Fruit fly (Drosophila melanogaster) whole organism, prepupa: Measurements from ENCODE around the gene CG33093.

ENCODE experiments used
- Blimp-1 ChIP-seq: fragments of 200-800 bp; sonication (Bioruptor generic); optimal IDR thresholded peaks from 3 replicates; lab custom pipeline; 2017; ENCODE audit warnings: missing biosample characterization, missing genetic modification characterization, mild to moderate bottlenecking, moderate library complexity, missing genetic modification reagents
- CG11294 ChIP-seq: fragments of 200-800 bp; sonication (Bioruptor generic); IDR thresholded peaks from 2 replicates; pipeline ENCODE4 v1.3.6; 2022; ENCODE audit warnings: missing biosample characterization, missing genetic modification characterization
- CG11762 ChIP-seq: fragments of 200-800 bp; sonication (Bioruptor generic); optimal IDR thresholded peaks from 3 replicates; lab custom pipeline; 2016; ENCODE audit warnings: missing biosample characterization, missing genetic modification characterization; ENCODE audit not compliant: insufficient read depth
- CG1621 ChIP-seq: fragments of 200-800 bp; sonication (Bioruptor generic); optimal IDR thresholded peaks from 3 replicates; lab custom pipeline; 2018; ENCODE audit warnings: missing biosample characterization, mild to moderate bottlenecking, missing genetic modification characterization
- CG16779 ChIP-seq: fragments of 200-800 bp; sonication (Bioruptor generic); optimal IDR thresholded peaks from 3 replicates; lab custom pipeline; 2017; ENCODE audit warnings: missing biosample characterization, mild to moderate bottlenecking, missing genetic modification characterization
- CG31627 ChIP-seq: fragments of 200-800 bp; sonication (Bioruptor generic); optimal IDR thresholded peaks from 3 replicates; lab custom pipeline; 2016; ENCODE audit warnings: missing biosample characterization, missing genetic modification characterization
- CG34406 ChIP-seq: fragments of 200-800 bp; sonication (Bioruptor generic); optimal IDR thresholded peaks from 3 replicates; lab custom pipeline; 2016; ENCODE audit warnings: missing biosample characterization, missing genetic modification characterization
- CG3919 ChIP-seq: fragments of 200-800 bp; sonication (Bioruptor generic); optimal IDR thresholded peaks from 3 replicates; lab custom pipeline; 2016; ENCODE audit warnings: missing biosample characterization, missing genetic modification characterization
- CG6276 ChIP-seq: fragments of 200-800 bp; sonication (Bioruptor generic); optimal IDR thresholded peaks from 2 replicates; lab custom pipeline; 2017; ENCODE audit warnings: missing biosample characterization, mild to moderate bottlenecking, missing genetic modification characterization
- CG6792 ChIP-seq: fragments of 200-800 bp; sonication (Bioruptor generic); optimal IDR thresholded peaks from 3 replicates; lab custom pipeline; 2016; ENCODE audit warnings: missing biosample characterization, missing genetic modification characterization
- CG6854 ChIP-seq: fragments of 200-800 bp; sonication (Bioruptor generic); optimal IDR thresholded peaks from 2 replicates; lab custom pipeline; 2017; ENCODE audit warnings: missing biosample characterization, mild to moderate bottlenecking, missing genetic modification characterization
- CG8119 ChIP-seq: fragments of 200-800 bp; sonication (Bioruptor generic); IDR thresholded peaks from 3 replicates; pipeline ENCODE4 v1.3.6; 2022; ENCODE audit warnings: missing biosample characterization, missing genetic modification characterization
- CG8319 ChIP-seq: fragments of 200-800 bp; sonication (Bioruptor generic); optimal IDR thresholded peaks from 3 replicates; lab custom pipeline; 2016; ENCODE audit warnings: missing biosample characterization, missing genetic modification characterization
- CG8632 ChIP-seq: fragments of 200-800 bp; sonication (Bioruptor generic); optimal IDR thresholded peaks from 3 replicates; lab custom pipeline; 2016; ENCODE audit warnings: missing biosample characterization, missing genetic modification characterization
- Eip75B ChIP-seq: fragments of 200-800 bp; sonication (Bioruptor generic); optimal IDR thresholded peaks from 3 replicates; lab custom pipeline; 2016; ENCODE audit warnings: missing biosample characterization, missing genetic modification characterization
- Eip78C ChIP-seq: fragments of 200-800 bp; sonication (Bioruptor generic); peaks from one replicate; lab custom pipeline; 2016; ENCODE audit warnings: missing biosample characterization, missing genetic modification characterization
- Eip93F ChIP-seq: fragments of 200-800 bp; sonication (Bioruptor generic); optimal IDR thresholded peaks from 2 replicates; lab custom pipeline; 2016; ENCODE audit warnings: missing biosample characterization, mild to moderate bottlenecking, missing genetic modification characterization
- Ets96B ChIP-seq: fragments of 200-800 bp; optimal IDR thresholded peaks from 2 replicates; lab custom pipeline; 2019; ENCODE audit warnings: missing biosample characterization, mild to moderate bottlenecking, missing genetic modification characterization, moderate library complexity
- Gug ChIP-seq: fragments of 200-800 bp; sonication (Bioruptor generic); IDR thresholded peaks from 2 replicates; pipeline ENCODE4 v1.3.6; 2022; ENCODE audit warnings: missing biosample characterization, missing genetic modification characterization
- Hr38 ChIP-seq: sonication (Bioruptor generic); optimal IDR thresholded peaks from 2 replicates; lab custom pipeline; 2016; ENCODE audit warnings: missing biosample characterization, missing genetic modification characterization
- Hr39 ChIP-seq: fragments of 200-800 bp; sonication (Bioruptor generic); optimal IDR thresholded peaks from 2 replicates; lab custom pipeline; 2016; ENCODE audit warnings: missing biosample characterization, missing genetic modification characterization
- Met ChIP-seq: fragments of 200-800 bp; sonication (Bioruptor generic); optimal IDR thresholded peaks from 3 replicates; lab custom pipeline; 2016; ENCODE audit warnings: missing biosample characterization, missing genetic modification characterization
- OdsH ChIP-seq: fragments of 200-800 bp; sonication (Bioruptor generic); optimal IDR thresholded peaks from 3 replicates; lab custom pipeline; 2016; ENCODE audit warnings: missing biosample characterization, missing genetic modification characterization
- Smox ChIP-seq: fragments of 200-800 bp; sonication (Bioruptor generic); optimal IDR thresholded peaks from 3 replicates; lab custom pipeline; 2016; ENCODE audit warnings: missing biosample characterization, missing genetic modification characterization
- Sox102F ChIP-seq: fragments of 200-800 bp; sonication (Bioruptor generic); optimal IDR thresholded peaks from 2 replicates; lab custom pipeline; 2016; ENCODE audit warnings: missing biosample characterization, mild to moderate bottlenecking, missing genetic modification characterization
- Sox14 ChIP-seq: fragments of 200-800 bp; sonication (Bioruptor generic); optimal IDR thresholded peaks from 3 replicates; lab custom pipeline; 2016; ENCODE audit warnings: missing biosample characterization, missing genetic modification characterization
- Sox15 ChIP-seq: fragments of 200-800 bp; sonication (Bioruptor generic); optimal IDR thresholded peaks from 3 replicates; lab custom pipeline; 2016; ENCODE audit warnings: missing biosample characterization, missing genetic modification characterization
- achi ChIP-seq: fragments of 200-800 bp; sonication (Bioruptor generic); optimal IDR thresholded peaks from 3 replicates; lab custom pipeline; 2016; ENCODE audit warnings: missing biosample characterization, missing genetic modification characterization
- dac ChIP-seq: fragments of 200-800 bp; sonication (Bioruptor generic); optimal IDR thresholded peaks from 2 replicates; lab custom pipeline; 2017; ENCODE audit warnings: missing biosample characterization, mild to moderate bottlenecking, missing genetic modification characterization
- dsx ChIP-seq: fragments of 200-800 bp; optimal IDR thresholded peaks from 3 replicates; lab custom pipeline; 2019; ENCODE audit warnings: missing biosample characterization, mild to moderate bottlenecking, missing genetic modification characterization, moderate library complexity; ENCODE audit not compliant: poor library complexity, severe bottlenecking
- eg ChIP-seq: fragments of 200-800 bp; sonication (Bioruptor generic); IDR thresholded peaks from 3 replicates; pipeline ENCODE4 v1.3.6; 2022; ENCODE audit warnings: missing biosample characterization, missing genetic modification characterization
- esn ChIP-seq: fragments of 200-800 bp; sonication (Bioruptor generic); optimal IDR thresholded peaks from 2 replicates; lab custom pipeline; 2016; ENCODE audit warnings: missing biosample characterization, mild to moderate bottlenecking, missing genetic modification characterization, moderate library complexity
- fd59A ChIP-seq: fragments of 200-800 bp; sonication (Bioruptor generic); optimal IDR thresholded peaks from 2 replicates; lab custom pipeline; 2017; ENCODE audit warnings: missing biosample characterization, mild to moderate bottlenecking, missing genetic modification characterization, missing genetic modification reagents
- fd85E ChIP-seq: fragments of 200-800 bp; sonication (Bioruptor generic); optimal IDR thresholded peaks from 3 replicates; lab custom pipeline; 2016; ENCODE audit warnings: missing biosample characterization, missing genetic modification characterization
- fkh ChIP-seq: fragments of 200-800 bp; sonication (Bioruptor generic); optimal IDR thresholded peaks from 3 replicates; lab custom pipeline; 2017; ENCODE audit warnings: missing biosample characterization, mild to moderate bottlenecking, missing genetic modification characterization, moderate library complexity
- salr ChIP-seq, 2 experiments: fragments of 200-800 bp; sonication (Bioruptor generic); optimal IDR thresholded peaks; 3 replicates each; lab custom pipeline; 2016 to 2018; ENCODE audit warnings: missing biosample characterization in 2 of 2, missing genetic modification characterization in 2 of 2, mild to moderate bottlenecking in 1 of 2
- ss ChIP-seq, 2 experiments: fragments of 200-800 bp; sonication (Bioruptor generic); optimal IDR thresholded peaks; 2 replicates in 1 of 2; 3 replicates in 1 of 2; lab custom pipeline; 2017 to 2018; ENCODE audit warnings: mild to moderate bottlenecking in 2 of 2, missing biosample characterization in 2 of 2, missing genetic modification characterization in 2 of 2, moderate library complexity in 1 of 2
- svp ChIP-seq: fragments of 200-800 bp; sonication (Bioruptor generic); peaks from one replicate; lab custom pipeline; 2016; ENCODE audit warnings: missing biosample characterization, missing genetic modification characterization
- vri ChIP-seq: fragments of 200-800 bp; sonication (Bioruptor generic); optimal IDR thresholded peaks from 3 replicates; lab custom pipeline; 2016; ENCODE audit warnings: missing biosample characterization, mild to moderate bottlenecking, missing genetic modification characterization

Gene CG33093

dm6 chr3R:22536504-22537423 lies 5.0 kb upstream of the CG33093 start (continued):
- TF ChIP-seq Sox14 (GFP tag; lab: Kevin White, UChicago), result peak; percentile 61
- no peak for TF ChIP-seq fkh
- peak; percentile 85 for TF ChIP-seq Ets96B (tag; lab: Kevin White, UChicago)
- TF ChIP-seq CG8119 (GFP tag; lab: Robert Waterston, UW), result no peak
- peak; percentile 82 for TF ChIP-seq Eip75B (GFP tag; lab: Kevin White, UChicago)
- TF ChIP-seq Met, result peak; percentile 57
- peak; percentile 28 for TF ChIP-seq CG31627 (GFP tag; lab: Kevin White, UChicago)
- peak; percentile 28 for TF ChIP-seq Sox102F (GFP tag; lab: Kevin White, UChicago)
- peak; percentile 71 for TF ChIP-seq achi (GFP tag; lab: Kevin White, UChicago)
- peak; percentile 79 for TF ChIP-seq CG3919 (GFP tag; lab: Kevin White, UChicago)
- TF ChIP-seq Hr38 (GFP tag; lab: Kevin White, UChicago), result no peak
- no peak for TF ChIP-seq CG6276 (GFP tag; lab: Kevin White, UChicago)
- TF ChIP-seq vri (GFP tag; lab: Kevin White, UChicago), result peak; percentile 8
- TF ChIP-seq Hr39 (GFP tag; lab: Kevin White, UChicago), result peak; percentile 34
- TF ChIP-seq CG6792 (GFP tag; lab: Kevin White, UChicago), result peak; percentile 73
- TF ChIP-seq dac (GFP tag; lab: Kevin White, UChicago), result no peak
- TF ChIP-seq fd85E, result peak; percentile 3
- TF ChIP-seq, all 60 proteins: peak for 43

dm6 chr3R:22535945-22536344 lies 4.2 kb upstream of the CG33093 start:
- TF ChIP-seq Sox15 (GFP tag; lab: Kevin White, UChicago), result no peak
- TF ChIP-seq fkh, result peak; percentile 64
- TF ChIP-seq Gug (GFP tag; lab: Robert Waterston, UW), result no peak
- TF ChIP-seq, all 60 proteins: peak for 1

- peak; percentile 5 for TF ChIP-seq Sox102F (GFP tag; lab: Kevin White, UChicago)
- TF ChIP-seq dsx (GFP tag; lab: Kevin White, UChicago), result peak; percentile 73
- no peak for TF ChIP-seq CG8319 (GFP tag; lab: Kevin White, UChicago)
- TF ChIP-seq Eip78C, result peak; percentile 53
- TF ChIP-seq, all 60 proteins: peak for 3
Measured at dm6 chr3R:22533973-22534931, 2.5 kb upstream of the CG33093 start.

- TF ChIP-seq eg (GFP tag; lab: Robert Waterston, UW) (peak; percentile 19; the same call in 2 of the 3 replicates), fd59A (GFP tag; lab: Kevin White, UChicago) (no peak), CG6854 (GFP tag; lab: Kevin White, UChicago) (peak; percentile 4), svp (no peak), CG8632 (GFP tag; lab: Kevin White, UChicago) (no peak), fkh (peak; percentile 97), Eip78C (peak; percentile 80), CG11762 (GFP tag; lab: Kevin White, UChicago) (no peak), Sox15 (GFP tag; lab: Kevin White, UChicago) (no peak), Sox14 (GFP tag; lab: Kevin White, UChicago) (peak; percentile 10), esn (GFP tag; lab: Kevin White, UChicago) (peak; percentile 12), dsx (GFP tag; lab: Kevin White, UChicago) (no peak), Eip75B (GFP tag; lab: Kevin White, UChicago) (no peak), salr (GFP tag; optimal IDR thresholded peaks at IDR 0.05; lab: Kevin White, UChicago) (no peak), CG16779 (tag; lab: Kevin White, UChicago) (no peak), OdsH (GFP tag; lab: Kevin White, UChicago) (peak; percentile 20), CG11294 (GFP tag; lab: Robert Waterston, UW) (no peak), Smox (no peak), achi (GFP tag; lab: Kevin White, UChicago) (no peak), CG34406 (GFP tag; lab: Kevin White, UChicago) (no peak), dac (GFP tag; lab: Kevin White, UChicago) (no peak), Blimp-1 (GFP tag; lab: Kevin White, UChicago) (no peak), CG31627 (GFP tag; lab: Kevin White, UChicago) (no peak), ss (GFP tag; optimal IDR thresholded peaks at IDR 0.05; lab: Kevin White, UChicago) (peak in 1 of 2 experiments; percentile 26), CG1621 (tag; lab: Kevin White, UChicago) (no peak), Hr38 (GFP tag; lab: Kevin White, UChicago) (no peak), Eip93F (GFP tag; lab: Kevin White, UChicago) (no peak)
Measured at dm6 chr3R:22530305-22530704, 1.4 kb downstream of the CG33093 start, which contains the start of gene CG33099. CG33099 (minus strand) TSS chr3R:22530572.
